Worm (Caenorhabditis elegans): ENCODE measurements around the gene emb-27.
A peak's percentile ranks its signal among the peaks of the same experiment; 100 is the strongest.

Gene emb-27

ce11 chrII:8152711-8153325 is 9.2 kb downstream of the emb-27 start:
- TF ChIP-seq egl-27 (tag; optimal IDR thresholded peaks at IDR 0.05) = no peak
- TF ChIP-seq ztf-4 (tag; optimal IDR thresholded peaks at IDR 0.05) = no peak
- TF ChIP-seq aly-2 (tag; optimal IDR thresholded peaks at IDR 0.05) = no peak
- peak; percentile 60 for TF ChIP-seq pha-4 (tag; optimal IDR thresholded peaks at IDR 0.05)
- TF ChIP-seq eor-1 (tag; optimal IDR thresholded peaks at IDR 0.05) = no peak
- TF ChIP-seq lin-15B (tag; optimal IDR thresholded peaks at IDR 0.05) = no peak
- TF ChIP-seq nhr-77 (tag; optimal IDR thresholded peaks at IDR 0.05) = no peak
- no peak for TF ChIP-seq ceh-16 (tag; optimal IDR thresholded peaks at IDR 0.05)
- no peak for TF ChIP-seq elt-3 (tag; optimal IDR thresholded peaks at IDR 0.05)
- TF ChIP-seq unc-62 (GFP tag; optimal IDR thresholded peaks at IDR 0.05) = no peak
- no peak for TF ChIP-seq jun-1 (tag; optimal IDR thresholded peaks at IDR 0.05)
- peak; percentile 37 for TF ChIP-seq fkh-10 (GFP tag; optimal IDR thresholded peaks at IDR 0.05)

ce11 chrII:8149930-8150329 is 12.0 kb downstream of the emb-27 start, which contains the start of gene F10B5.3:
Gene F10B5.3 (minus strand): TSS chrII:8150030.
- no peak for TF ChIP-seq eor-1 (tag; optimal IDR thresholded peaks at IDR 0.05)
- no peak for TF ChIP-seq nhr-25 (tag; optimal IDR thresholded peaks at IDR 0.05)
- TF ChIP-seq ztf-11 (tag; optimal IDR thresholded peaks at IDR 0.05) = no peak
- TF ChIP-seq pqm-1 (tag; optimal IDR thresholded peaks at IDR 0.05) = no peak
- TF ChIP-seq lsy-12 (tag; optimal IDR thresholded peaks at IDR 0.05) = no peak
- no peak for TF ChIP-seq elt-2 (tag; optimal IDR thresholded peaks at IDR 0.05)
- TF ChIP-seq hmg-11 (tag; optimal IDR thresholded peaks at IDR 0.05) = no peak
- TF ChIP-seq sea-2 (GFP tag; optimal IDR thresholded peaks at IDR 0.05) = no peak
- TF ChIP-seq lin-15B (tag; optimal IDR thresholded peaks at IDR 0.05) = no peak
- no peak for TF ChIP-seq nhr-237 (tag; optimal IDR thresholded peaks at IDR 0.05)
- TF ChIP-seq elt-1 (tag; optimal IDR thresholded peaks at IDR 0.05) = no peak
- TF ChIP-seq zag-1 (tag; optimal IDR thresholded peaks at IDR 0.05) = no peak
- TF ChIP-seq nhr-11 (tag; optimal IDR thresholded peaks at IDR 0.05) = no peak

- TF ChIP-seq fkh-2 (tag; optimal IDR thresholded peaks at IDR 0.05) = no peak
- TF ChIP-seq ceh-9 (tag; optimal IDR thresholded peaks at IDR 0.05) = no peak
- no peak for TF ChIP-seq pqm-1 (tag; optimal IDR thresholded peaks at IDR 0.05)
- no peak for TF ChIP-seq ZK546.5 (tag; optimal IDR thresholded peaks at IDR 0.05)
- no peak for TF ChIP-seq nhr-76 (tag; optimal IDR thresholded peaks at IDR 0.05)
Observed at ce11 chrII:8144543-8144942, 17.4 kb downstream of the emb-27 start, which contains the start of gene F10B5.2. Gene F10B5.2 (plus strand): TSS chrII:8144762.

DNA sequence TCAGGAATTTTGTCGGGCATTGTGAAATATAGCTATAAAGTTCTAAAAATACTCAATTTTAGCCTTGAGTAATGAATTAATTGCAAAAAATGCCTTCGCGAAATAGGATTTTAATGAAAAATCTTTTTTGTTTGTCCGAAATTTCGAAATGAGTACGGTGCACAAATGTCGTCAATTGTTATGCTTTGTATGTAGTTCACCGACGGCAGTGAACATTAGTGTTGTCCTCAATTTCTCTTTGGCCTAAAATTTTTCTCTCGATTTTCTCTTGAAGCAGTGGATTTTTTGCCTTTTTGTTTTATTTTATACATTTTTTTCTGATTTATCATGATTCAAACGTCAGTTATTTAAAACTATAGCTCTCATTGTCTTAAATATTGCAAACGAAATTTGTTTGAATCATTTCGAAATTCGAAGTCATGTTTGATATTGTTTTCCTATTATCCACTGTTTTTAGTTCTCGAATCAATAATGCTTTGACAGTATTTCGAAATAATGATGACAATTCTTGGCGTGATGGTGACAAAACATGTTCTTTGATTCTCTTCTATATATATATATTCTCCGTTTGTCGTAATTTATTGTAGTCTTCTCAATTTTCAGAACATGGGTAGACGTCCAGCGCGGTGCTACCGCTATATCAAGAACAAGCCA is 18.6 kb downstream of the emb-27 start, which contains the start of the genes ints-11 and rpl-10:
Gene ints-11, minus strand, starts transcription at position 201 of the 654 bp plus-strand sequence.
Gene rpl-10, plus strand, starts transcription at position 604 of the 654 bp plus-strand sequence.
- TF ChIP-seq elt-1 (tag; optimal IDR thresholded peaks at IDR 0.05) (no peak), nhr-23 (tag; optimal IDR thresholded peaks at IDR 0.05) (peak; percentile 71), nhr-25 (tag; optimal IDR thresholded peaks at IDR 0.05) (peak; percentile 45), pqm-1 (tag; optimal IDR thresholded peaks at IDR 0.05) (no peak), nhr-77 (tag; optimal IDR thresholded peaks at IDR 0.05) (no peak), nhr-28 (tag; optimal IDR thresholded peaks at IDR 0.05) (no peak), nhr-11 (tag; optimal IDR thresholded peaks at IDR 0.05) (no peak), lin-15B (tag; optimal IDR thresholded peaks at IDR 0.05) (peak; percentile 84), fkh-10 (GFP tag; optimal IDR thresholded peaks at IDR 0.05) (no peak), nfya-1 (tag; optimal IDR thresholded peaks at IDR 0.05; ENCODE audit: insufficient read depth) (peak; percentile 86), R02D3.7 (tag; optimal IDR thresholded peaks at IDR 0.05) (no peak), zag-1 (tag; optimal IDR thresholded peaks at IDR 0.05) (no peak), eor-1 (tag; optimal IDR thresholded peaks at IDR 0.05) (no peak), nhr-43 (tag; optimal IDR thresholded peaks at IDR 0.05; ENCODE audit: poor library complexity, severe bottlenecking) (no peak), elt-3 (tag; optimal IDR thresholded peaks at IDR 0.05) (no peak), nhr-12 (tag; optimal IDR thresholded peaks at IDR 0.05) (no peak), fos-1 (tag; optimal IDR thresholded peaks at IDR 0.05) (no peak), sea-2 (GFP tag; optimal IDR thresholded peaks at IDR 0.05) (no peak), jun-1 (tag; optimal IDR thresholded peaks at IDR 0.05) (no peak), egl-5 (tag; optimal IDR thresholded peaks at IDR 0.05) (no peak), snpc-4 (tag; optimal IDR thresholded peaks at IDR 0.05) (peak; percentile 23), unc-39 (tag; optimal IDR thresholded peaks at IDR 0.05) (no peak), ceh-28 (tag; optimal IDR thresholded peaks at IDR 0.05) (no peak), nhr-237 (tag; optimal IDR thresholded peaks at IDR 0.05) (no peak), ceh-82 (tag; optimal IDR thresholded peaks at IDR 0.05) (no peak), mdl-1 (tag; optimal IDR thresholded peaks at IDR 0.05) (no peak), unc-62 (GFP tag; optimal IDR thresholded peaks at IDR 0.05) (no peak), lin-39 (tag; optimal IDR thresholded peaks at IDR 0.05) (peak; percentile 29), aly-2 (tag; optimal IDR thresholded peaks at IDR 0.05) (no peak), ceh-16 (tag; optimal IDR thresholded peaks at IDR 0.05) (no peak), lsy-12 (tag; optimal IDR thresholded peaks at IDR 0.05) (no peak), ztf-11 (tag; optimal IDR thresholded peaks at IDR 0.05) (no peak), ama-1 (optimal IDR thresholded peaks at IDR 0.05) (no peak), hmg-11 (tag; optimal IDR thresholded peaks at IDR 0.05) (peak; percentile 44), ZK546.5 (tag; optimal IDR thresholded peaks at IDR 0.05) (no peak), pha-4 (tag; optimal IDR thresholded peaks at IDR 0.05) (peak; percentile 81), nhr-76 (tag; optimal IDR thresholded peaks at IDR 0.05) (no peak), elt-2 (tag; optimal IDR thresholded peaks at IDR 0.05) (peak; percentile 31), daf-12 (tag; optimal IDR thresholded peaks at IDR 0.05) (no peak)
